Fruit fly (Drosophila melanogaster) whole organism, embryonic: Measurements from ENCODE around the gene Sgsf.
A peak's percentile ranks its signal among the peaks of the same experiment; 100 is the strongest.

Experiments
- CG10267 ChIP-seq: fragments of 200-800 bp; sonication (Bioruptor generic); optimal IDR thresholded peaks from 2 replicates; lab custom pipeline; 2018; ENCODE audit warnings: missing biosample characterization, mild to moderate bottlenecking, missing genetic modification characterization, moderate library complexity
- CG11695 ChIP-seq: fragments of 200-800 bp; sonication (Bioruptor generic); IDR thresholded peaks from 3 replicates; pipeline ENCODE4 v1.3.6; 2022; ENCODE audit warnings: missing biosample characterization, missing genetic modification characterization
- CG12391 ChIP-seq: fragments of 200-800 bp; sonication (Bioruptor generic); optimal IDR thresholded peaks from 3 replicates; lab custom pipeline; 2018; ENCODE audit warnings: missing biosample characterization, mild to moderate bottlenecking, missing genetic modification characterization, moderate library complexity
- CG12659 ChIP-seq: fragments of 200-800 bp; sonication (Bioruptor generic); optimal IDR thresholded peaks from 3 replicates; lab custom pipeline; 2017; ENCODE audit warnings: mild to moderate bottlenecking, missing biosample characterization, missing genetic modification reagents, missing genetic modification characterization
- CG13296 ChIP-seq: fragments of 200-800 bp; sonication (Bioruptor generic); optimal IDR thresholded peaks from 3 replicates; lab custom pipeline; 2018; ENCODE audit warnings: missing biosample characterization, mild to moderate bottlenecking, missing genetic modification characterization
- CG14860 ChIP-seq: fragments of 200-800 bp; sonication (Bioruptor generic); IDR thresholded peaks from 3 replicates; pipeline ENCODE4 v1.3.6; 2022; ENCODE audit warnings: missing biosample characterization, missing genetic modification characterization; ENCODE audit not compliant: partially characterized antibody
- CG1603 ChIP-seq: fragments of 200-800 bp; sonication (Bioruptor generic); optimal IDR thresholded peaks from 2 replicates; lab custom pipeline; 2019; ENCODE audit warnings: missing biosample characterization, mild to moderate bottlenecking, missing genetic modification characterization, moderate library complexity
- CG17186 ChIP-seq: fragments of 200-800 bp; sonication (Bioruptor generic); optimal IDR thresholded peaks from 3 replicates; lab custom pipeline; 2017; ENCODE audit warnings: missing biosample characterization, missing genetic modification reagents, missing genetic modification characterization
- CG17328 ChIP-seq: fragments of 200-800 bp; sonication (Bioruptor generic); IDR thresholded peaks from 2 replicates; pipeline ENCODE4 v1.3.6; 2022; ENCODE audit warnings: missing biosample characterization, missing genetic modification characterization
- CG17802 ChIP-seq: fragments of 200-800 bp; sonication (Bioruptor generic); optimal IDR thresholded peaks from 2 replicates; lab custom pipeline; 2018; ENCODE audit warnings: missing biosample characterization, mild to moderate bottlenecking, missing genetic modification characterization, moderate library complexity
- CG2116 ChIP-seq: fragments of 200-800 bp; sonication (Bioruptor generic); optimal IDR thresholded peaks from 3 replicates; lab custom pipeline; 2018; ENCODE audit warnings: missing biosample characterization, mild to moderate bottlenecking, missing genetic modification characterization
- CG2199 ChIP-seq: fragments of 200-800 bp; sonication (Bioruptor generic); IDR thresholded peaks from 3 replicates; pipeline ENCODE4 v1.3.6; 2022; ENCODE audit warnings: missing biosample characterization, missing genetic modification characterization
- CG31441 ChIP-seq: fragments of 200-800 bp; sonication (Bioruptor generic); IDR thresholded peaks from 2 replicates; pipeline ENCODE4 v1.3.6; 2022; ENCODE audit warnings: missing biosample characterization, missing genetic modification characterization
- CG4328 ChIP-seq: fragments of 200-800 bp; sonication (Bioruptor generic); optimal IDR thresholded peaks from 3 replicates; lab custom pipeline; 2017; ENCODE audit warnings: missing biosample characterization, missing genetic modification reagents, missing genetic modification characterization
- CG5953 ChIP-seq: fragments of 200-800 bp; sonication (Bioruptor generic); IDR thresholded peaks from 2 replicates; pipeline ENCODE4 v1.3.6; 2022; ENCODE audit warnings: missing biosample characterization, missing genetic modification characterization
- CG6254 ChIP-seq: fragments of 200-800 bp; sonication (Bioruptor generic); optimal IDR thresholded peaks from 3 replicates; lab custom pipeline; 2017; ENCODE audit warnings: mild to moderate bottlenecking, missing biosample characterization, missing genetic modification reagents, missing genetic modification characterization
- CG9797 ChIP-seq: fragments of 200-800 bp; sonication (Bioruptor generic); optimal IDR thresholded peaks from 3 replicates; lab custom pipeline; 2018; ENCODE audit warnings: missing biosample characterization, mild to moderate bottlenecking, missing genetic modification characterization
- CTCF ChIP-seq: fragments of 200-800 bp; sonication (Bioruptor generic); optimal IDR thresholded peaks from 2 replicates; lab custom pipeline; 2017; ENCODE audit warnings: missing biosample characterization, mild to moderate bottlenecking, missing genetic modification characterization, moderate library complexity
- CoRest ChIP-seq: fragments of 200-800 bp; sonication (Bioruptor generic); optimal IDR thresholded peaks from 3 replicates; lab custom pipeline; 2018; ENCODE audit warnings: missing biosample characterization, mild to moderate bottlenecking, missing genetic modification characterization, moderate library complexity
- Doc3 ChIP-seq: fragments of 200-800 bp; sonication (Bioruptor generic); IDR thresholded peaks from 3 replicates; pipeline ENCODE4 v1.3.6; 2022; ENCODE audit warnings: missing biosample characterization, missing genetic modification characterization; ENCODE audit not compliant: partially characterized antibody
- E2f2 ChIP-seq: fragments of 200-800 bp; sonication (Bioruptor generic); IDR thresholded peaks from 2 replicates; pipeline ENCODE4 v1.3.6; 2022; ENCODE audit warnings: missing biosample characterization, missing genetic modification characterization
- Hr51 ChIP-seq, 2 experiments: fragments of 200-800 bp; sonication (Bioruptor generic); optimal IDR thresholded peaks; 2 replicates in 1 of 2; 3 replicates in 1 of 2; lab custom pipeline; 2016 to 2018; ENCODE audit warnings: missing biosample characterization in 2 of 2, missing genetic modification characterization in 2 of 2, mild to moderate bottlenecking in 1 of 2, moderate library complexity in 1 of 2
- Lhr ChIP-seq: fragments of 200-800 bp; sonication (Bioruptor generic); optimal IDR thresholded peaks from 3 replicates; lab custom pipeline; 2017; ENCODE audit warnings: mild to moderate bottlenecking, missing biosample characterization, missing genetic modification reagents, missing genetic modification characterization
- MESR4 ChIP-seq: fragments of 200-800 bp; sonication (Bioruptor generic); optimal IDR thresholded peaks from 2 replicates; lab custom pipeline; 2018; ENCODE audit warnings: missing biosample characterization, mild to moderate bottlenecking, missing genetic modification characterization, moderate library complexity
- Max ChIP-seq: fragments of 200-800 bp; sonication (Bioruptor generic); optimal IDR thresholded peaks from 2 replicates; lab custom pipeline; 2016; ENCODE audit warnings: missing biosample characterization, mild to moderate bottlenecking, missing genetic modification characterization
- Myb ChIP-seq: fragments of 200-800 bp; sonication (Bioruptor generic); optimal IDR thresholded peaks from 2 replicates; lab custom pipeline; 2016; ENCODE audit warnings: missing biosample characterization, missing genetic modification characterization
- NC2β ChIP-seq: fragments of 200-800 bp; sonication (Bioruptor generic); optimal IDR thresholded peaks from 2 replicates; lab custom pipeline; 2016; ENCODE audit warnings: missing biosample characterization, missing genetic modification characterization
- PHDP ChIP-seq: fragments of 200-800 bp; sonication (Bioruptor generic); optimal IDR thresholded peaks from 3 replicates; lab custom pipeline; 2018; ENCODE audit warnings: missing biosample characterization, mild to moderate bottlenecking, missing genetic modification characterization, moderate library complexity
- Pdp1 ChIP-seq, 2 experiments: fragments of 200-800 bp; sonication (Bioruptor generic); optimal IDR thresholded peaks; 3 replicates each; lab custom pipeline; 2016; ENCODE audit warnings: missing biosample characterization in 2 of 2, missing genetic modification characterization in 2 of 2, mild to moderate bottlenecking in 1 of 2, moderate library complexity in 1 of 2
- Scr ChIP-seq: fragments of 200-800 bp; sonication (Bioruptor generic); IDR thresholded peaks from 2 replicates; pipeline ENCODE4 v1.3.6; 2022; ENCODE audit warnings: missing biosample characterization, missing genetic modification characterization; ENCODE audit not compliant: partially characterized antibody
- Spps ChIP-seq: fragments of 200-800 bp; sonication (Bioruptor generic); optimal IDR thresholded peaks from 2 replicates; lab custom pipeline; 2018; ENCODE audit warnings: missing biosample characterization, mild to moderate bottlenecking, missing genetic modification characterization
- Sry-δ ChIP-seq: fragments of 200-800 bp; sonication (Bioruptor generic); optimal IDR thresholded peaks from 2 replicates; lab custom pipeline; 2016; ENCODE audit warnings: missing biosample characterization, missing genetic modification characterization
- YL-1 ChIP-seq: fragments of 200-800 bp; sonication (Bioruptor generic); optimal IDR thresholded peaks from 3 replicates; lab custom pipeline; 2017; ENCODE audit warnings: missing biosample characterization, mild to moderate bottlenecking, missing genetic modification characterization
- bbx ChIP-seq: fragments of 200-800 bp; sonication (Bioruptor generic); IDR thresholded peaks from 2 replicates; pipeline ENCODE4 v1.3.6; 2022; ENCODE audit warnings: missing biosample characterization, missing genetic modification characterization; ENCODE audit not compliant: partially characterized antibody
- gcm ChIP-seq: fragments of 200-800 bp; sonication (Bioruptor generic); optimal IDR thresholded peaks from 2 replicates; lab custom pipeline; 2019; ENCODE audit warnings: missing biosample characterization, mild to moderate bottlenecking, missing genetic modification characterization, moderate library complexity
- gem ChIP-seq: fragments of 200-800 bp; sonication (Bioruptor generic); optimal IDR thresholded peaks from 2 replicates; lab custom pipeline; 2019; ENCODE audit warnings: missing biosample characterization, mild to moderate bottlenecking, missing genetic modification characterization, moderate library complexity
- gfzf ChIP-seq: fragments of 200-800 bp; sonication (Bioruptor generic); optimal IDR thresholded peaks from 2 replicates; lab custom pipeline; 2016; ENCODE audit warnings: missing biosample characterization, mild to moderate bottlenecking, missing genetic modification characterization, moderate library complexity
- hbn ChIP-seq: fragments of 200-800 bp; sonication (Bioruptor generic); IDR thresholded peaks from 2 replicates; pipeline ENCODE4 v1.3.6; 2022; ENCODE audit warnings: missing biosample characterization, missing genetic modification characterization; ENCODE audit not compliant: partially characterized antibody
- ken ChIP-seq: fragments of 200-800 bp; sonication (Bioruptor generic); IDR thresholded peaks from 3 replicates; pipeline ENCODE4 v1.3.6; 2022; ENCODE audit warnings: missing biosample characterization, missing genetic modification characterization
- lbe ChIP-seq: fragments of 200-800 bp; sonication (Bioruptor generic); optimal IDR thresholded peaks from 2 replicates; lab custom pipeline; 2016; ENCODE audit warnings: missing biosample characterization, mild to moderate bottlenecking, missing genetic modification characterization
- mld ChIP-seq: fragments of 200-800 bp; sonication (Bioruptor generic); IDR thresholded peaks from 3 replicates; pipeline ENCODE4 v1.3.6; 2022; ENCODE audit warnings: missing biosample characterization, missing genetic modification characterization; ENCODE audit not compliant: partially characterized antibody
- nmo ChIP-seq: fragments of 200-800 bp; sonication (Bioruptor generic); optimal IDR thresholded peaks from 2 replicates; lab custom pipeline; 2018; ENCODE audit warnings: missing biosample characterization, mild to moderate bottlenecking, missing genetic modification characterization, moderate library complexity
- sqz ChIP-seq: fragments of 200-800 bp; sonication (Bioruptor generic); optimal IDR thresholded peaks from 3 replicates; lab custom pipeline; 2018; ENCODE audit warnings: missing biosample characterization, mild to moderate bottlenecking, missing genetic modification characterization
- stwl ChIP-seq: fragments of 200-800 bp; sonication (Bioruptor generic); optimal IDR thresholded peaks from 3 replicates; lab custom pipeline; 2018; ENCODE audit warnings: missing biosample characterization, mild to moderate bottlenecking, missing genetic modification characterization, moderate library complexity
- sug ChIP-seq: fragments of 200-800 bp; optimal IDR thresholded peaks from 2 replicates; lab custom pipeline; 2019; ENCODE audit warnings: missing biosample characterization, mild to moderate bottlenecking, missing genetic modification characterization, moderate library complexity
- toy ChIP-seq: fragments of 200-800 bp; sonication (Bioruptor generic); IDR thresholded peaks from 2 replicates; pipeline ENCODE4 v1.3.6; 2022; ENCODE audit warnings: missing biosample characterization, missing genetic modification characterization
- unc-4 ChIP-seq: fragments of 200-800 bp; sonication (Bioruptor generic); IDR thresholded peaks from 2 replicates; pipeline ENCODE4 v1.3.6; 2022; ENCODE audit warnings: missing biosample characterization, missing genetic modification characterization; ENCODE audit not compliant: partially characterized antibody
- unpg ChIP-seq: fragments of 200-800 bp; sonication (Bioruptor generic); optimal IDR thresholded peaks from 3 replicates; lab custom pipeline; 2018; ENCODE audit warnings: missing biosample characterization, mild to moderate bottlenecking, missing genetic modification characterization, moderate library complexity
- vvl ChIP-seq: fragments of 200-800 bp; sonication (Bioruptor generic); IDR thresholded peaks from 2 replicates; pipeline ENCODE4 v1.3.6; 2022; ENCODE audit warnings: missing biosample characterization, missing genetic modification characterization

Sgsf gene

dm6 chr3R:12356044-12356443 is 14.6 kb downstream of the Sgsf start, which contains the start of gene MBD-R2 (continued):
- TF ChIP-seq CG10267 (tag; lab: Kevin White, UChicago): peak; percentile 41
- TF ChIP-seq CG2116 (GFP tag; lab: Kevin White, UChicago): peak; percentile 60
- peak; percentile 61 for TF ChIP-seq bbx (GFP tag; lab: Robert Waterston, UW)
- no peak for TF ChIP-seq CG2199
- no peak for TF ChIP-seq NC2β (GFP tag; lab: Kevin White, UChicago)
- TF ChIP-seq mld (GFP tag; lab: Robert Waterston, UW): 0 out of 3 replicates have a peak, but pooled peaks have one; percentile 48
- TF ChIP-seq CG17328 (GFP tag; lab: Robert Waterston, UW): 0 out of 2 replicates have a peak, but pooled peaks have one; percentile 27
- peak in 1 of 2 experiments; percentile 21 for TF ChIP-seq Pdp1 (GFP tag; optimal IDR thresholded peaks at IDR 0.05; lab: Kevin White, UChicago)
- peak; percentile 25; the same call in 1 of the 2 replicates for TF ChIP-seq CG31441 (GFP tag; lab: Robert Waterston, UW)
- peak; percentile 1 for TF ChIP-seq gcm
- TF ChIP-seq CG6254 (GFP tag; lab: Kevin White, UChicago): no peak
- peak; percentile 96 for TF ChIP-seq MESR4
- TF ChIP-seq Scr (GFP tag; lab: Robert Waterston, UW): peak; percentile 76
- peak in 1 of 2 experiments; percentile 3 for TF ChIP-seq Hr51 (GFP tag; optimal IDR thresholded peaks at IDR 0.05; lab: Kevin White, UChicago)
- TF ChIP-seq CG12391: peak; percentile 34
- peak; percentile 51 for TF ChIP-seq CG17186 (GFP tag; lab: Kevin White, UChicago)
- TF ChIP-seq E2f2: peak; percentile 71
- TF ChIP-seq CG14860 (GFP tag; lab: Robert Waterston, UW): 0 out of 3 replicates have a peak, but pooled peaks have one; percentile 37
- TF ChIP-seq CG9797: peak; percentile 60
- no peak for TF ChIP-seq CG17802 (tag; lab: Kevin White, UChicago)
- TF ChIP-seq ken (GFP tag; lab: Robert Waterston, UW): no peak
- peak; percentile 65 for TF ChIP-seq stwl (tag; lab: Kevin White, UChicago)
- TF ChIP-seq Doc3 (GFP tag; lab: Robert Waterston, UW): peak; percentile 56; the same call in 2 of the 3 replicates
- TF ChIP-seq sqz (GFP tag; lab: Kevin White, UChicago): no peak
- peak; percentile 19 for TF ChIP-seq CoRest (tag; lab: Kevin White, UChicago)
- TF ChIP-seq CG5953 (GFP tag; lab: Robert Waterston, UW): no peak
- TF ChIP-seq Sry-δ (GFP tag; lab: Kevin White, UChicago): peak; percentile 62
- TF ChIP-seq Max (GFP tag; lab: Kevin White, UChicago): peak; percentile 14
- TF ChIP-seq CG4328 (GFP tag; lab: Kevin White, UChicago): no peak
- TF ChIP-seq YL-1: peak; percentile 87
- TF ChIP-seq gem (tag; lab: Kevin White, UChicago): peak; percentile 22
- TF ChIP-seq sug (tag; lab: Kevin White, UChicago): peak; percentile 0
- peak; percentile 23 for TF ChIP-seq nmo (GFP tag; lab: Kevin White, UChicago)
- peak; percentile 71 for TF ChIP-seq hbn (GFP tag; lab: Robert Waterston, UW)
- TF ChIP-seq CG11695: no peak
- peak; percentile 52 for TF ChIP-seq CTCF
- peak; percentile 62 for TF ChIP-seq CG12659 (GFP tag; lab: Kevin White, UChicago)
- TF ChIP-seq lbe (GFP tag; lab: Kevin White, UChicago): peak; percentile 9
- peak; percentile 54 for TF ChIP-seq Lhr (GFP tag; lab: Kevin White, UChicago)
- no peak for TF ChIP-seq Spps (tag; lab: Kevin White, UChicago)
- TF ChIP-seq PHDP (tag; lab: Kevin White, UChicago): peak; percentile 11
- TF ChIP-seq CG1603 (tag; lab: Kevin White, UChicago): peak; percentile 39
- TF ChIP-seq unpg (GFP tag; lab: Kevin White, UChicago): no peak
- TF ChIP-seq unc-4: peak; percentile 80
- peak; percentile 15; the same call in 1 of the 2 replicates for TF ChIP-seq vvl
- TF ChIP-seq CG13296: no peak
- TF ChIP-seq toy: no peak
- peak; percentile 65 for TF ChIP-seq Myb (GFP tag; lab: Kevin White, UChicago)
- TF ChIP-seq gfzf: peak; percentile 74
